Fruit fly (Drosophila melanogaster) whole organism, embryonic: ENCODE data around the gene Pino.

ENCODE experiments used
- CG10959 ChIP-seq: fragments of 200-800 bp; sonication (Bioruptor generic); IDR thresholded peaks from 2 replicates; pipeline ENCODE4 v1.3.6; 2022; ENCODE audit warnings: missing biosample characterization, missing genetic modification characterization
- CG12155 ChIP-seq: fragments of 200-800 bp; sonication (Bioruptor generic); optimal IDR thresholded peaks from 3 replicates; lab custom pipeline; 2016; ENCODE audit warnings: missing biosample characterization, missing genetic modification characterization
- CG12299 ChIP-seq: fragments of 200-800 bp; sonication (Bioruptor generic); optimal IDR thresholded peaks from 2 replicates; lab custom pipeline; 2018; ENCODE audit warnings: missing biosample characterization, mild to moderate bottlenecking, missing genetic modification characterization
- CG13123 ChIP-seq: fragments of 200-800 bp; sonication (Bioruptor generic); optimal IDR thresholded peaks from 2 replicates; lab custom pipeline; 2016; ENCODE audit warnings: missing biosample characterization, missing genetic modification characterization
- CG16813 ChIP-seq: fragments of 200-800 bp; sonication (Bioruptor generic); IDR thresholded peaks from 3 replicates; pipeline ENCODE4 v1.3.6; 2022; ENCODE audit warnings: missing biosample characterization, missing genetic modification characterization; ENCODE audit not compliant: partially characterized antibody
- CG17359 ChIP-seq: fragments of 200-800 bp; sonication (Bioruptor generic); optimal IDR thresholded peaks from 3 replicates; lab custom pipeline; 2018; ENCODE audit warnings: missing biosample characterization, mild to moderate bottlenecking, missing genetic modification characterization, moderate library complexity
- CG17385 ChIP-seq: fragments of 200-800 bp; sonication (Bioruptor generic); optimal IDR thresholded peaks from 3 replicates; lab custom pipeline; 2018; ENCODE audit warnings: missing biosample characterization, mild to moderate bottlenecking, missing genetic modification characterization
- CG17829 ChIP-seq: fragments of 200-800 bp; optimal IDR thresholded peaks from 2 replicates; lab custom pipeline; 2019; ENCODE audit warnings: missing biosample characterization, mild to moderate bottlenecking, missing genetic modification characterization, moderate library complexity
- CG17912 ChIP-seq: fragments of 200-800 bp; sonication (Bioruptor generic); optimal IDR thresholded peaks from 2 replicates; lab custom pipeline; 2018; ENCODE audit warnings: missing biosample characterization, mild to moderate bottlenecking, missing genetic modification characterization
- CG2120 ChIP-seq: fragments of 200-800 bp; sonication (Bioruptor generic); optimal IDR thresholded peaks from 3 replicates; lab custom pipeline; 2016; ENCODE audit warnings: missing biosample characterization, missing genetic modification characterization
- CG2678 ChIP-seq: fragments of 200-800 bp; sonication (Bioruptor generic); optimal IDR thresholded peaks from 3 replicates; lab custom pipeline; 2019; ENCODE audit warnings: missing biosample characterization, mild to moderate bottlenecking, missing genetic modification characterization, moderate library complexity
- CG32772 ChIP-seq: fragments of 200-800 bp; sonication (Bioruptor generic); IDR thresholded peaks from 2 replicates; pipeline ENCODE4 v1.3.6; 2022; ENCODE audit warnings: missing biosample characterization, missing genetic modification characterization
- CG4360 ChIP-seq: fragments of 200-800 bp; sonication (Bioruptor generic); IDR thresholded peaks from 2 replicates; pipeline ENCODE4 v1.3.6; 2022; ENCODE audit warnings: missing biosample characterization, missing genetic modification characterization
- CG4617 ChIP-seq: fragments of 200-800 bp; sonication (Bioruptor generic); optimal IDR thresholded peaks from 3 replicates; lab custom pipeline; 2016; ENCODE audit warnings: missing biosample characterization, missing genetic modification characterization, borderline replicate concordance
- CG4707 ChIP-seq: fragments of 200-800 bp; sonication (Bioruptor generic); optimal IDR thresholded peaks from 2 replicates; lab custom pipeline; 2018; ENCODE audit warnings: missing biosample characterization, mild to moderate bottlenecking, missing genetic modification characterization, moderate library complexity
- CG5245 ChIP-seq: fragments of 200-800 bp; sonication (Bioruptor generic); optimal IDR thresholded peaks from 3 replicates; lab custom pipeline; 2016; ENCODE audit warnings: missing biosample characterization, missing genetic modification characterization
- CG8765 ChIP-seq: fragments of 200-800 bp; sonication (Bioruptor generic); IDR thresholded peaks from 2 replicates; pipeline ENCODE4 v1.3.6; 2022; ENCODE audit warnings: missing biosample characterization, missing genetic modification characterization
- CG8944 ChIP-seq: fragments of 200-800 bp; sonication (Bioruptor generic); optimal IDR thresholded peaks from 3 replicates; lab custom pipeline; 2016; ENCODE audit warnings: missing biosample characterization, missing genetic modification characterization
- Dref ChIP-seq: fragments of 200-800 bp; sonication (Bioruptor generic); IDR thresholded peaks from 2 replicates; pipeline ENCODE4 v1.3.6; 2022; ENCODE audit warnings: missing biosample characterization, missing genetic modification characterization
- E2f2 ChIP-seq: fragments of 200-800 bp; sonication (Bioruptor generic); IDR thresholded peaks from 2 replicates; pipeline ENCODE4 v1.3.6; 2022; ENCODE audit warnings: missing biosample characterization, missing genetic modification characterization
- Fer2 ChIP-seq: fragments of 200-800 bp; sonication (Bioruptor generic); optimal IDR thresholded peaks from 2 replicates; lab custom pipeline; 2018; ENCODE audit warnings: missing biosample characterization, mild to moderate bottlenecking, missing genetic modification characterization, moderate library complexity
- Jarid2 ChIP-seq: fragments of 200-800 bp; sonication (Bioruptor generic); optimal IDR thresholded peaks from 3 replicates; lab custom pipeline; 2017; ENCODE audit warnings: mild to moderate bottlenecking, missing biosample characterization, missing genetic modification reagents, missing genetic modification characterization
- MESR4 ChIP-seq: fragments of 200-800 bp; sonication (Bioruptor generic); optimal IDR thresholded peaks from 2 replicates; lab custom pipeline; 2018; ENCODE audit warnings: missing biosample characterization, mild to moderate bottlenecking, missing genetic modification characterization, moderate library complexity
- Opbp ChIP-seq: fragments of 200-800 bp; sonication (Bioruptor generic); IDR thresholded peaks from 3 replicates; pipeline ENCODE4 v1.3.6; 2022; ENCODE audit warnings: missing biosample characterization, missing genetic modification characterization; ENCODE audit not compliant: partially characterized antibody
- Rfx ChIP-seq: fragments of 200-800 bp; sonication (Bioruptor generic); IDR thresholded peaks from 2 replicates; pipeline ENCODE4 v1.3.6; 2022; ENCODE audit warnings: missing biosample characterization, missing genetic modification characterization
- cg ChIP-seq: fragments of 200-800 bp; sonication (Bioruptor generic); optimal IDR thresholded peaks from 3 replicates; lab custom pipeline; 2019; ENCODE audit warnings: missing biosample characterization, mild to moderate bottlenecking, missing genetic modification characterization, moderate library complexity
- crol ChIP-seq: fragments of 200-800 bp; sonication (Bioruptor generic); IDR thresholded peaks from 2 replicates; pipeline ENCODE4 v1.3.6; 2022; ENCODE audit warnings: missing biosample characterization, missing genetic modification characterization
- crp ChIP-seq, 2 experiments: fragments of 200-800 bp; sonication (Bioruptor generic); optimal IDR thresholded peaks; 2 replicates in 1 of 2; 3 replicates in 1 of 2; lab custom pipeline; 2017; ENCODE audit warnings: missing biosample characterization in 2 of 2, missing genetic modification characterization in 2 of 2, mild to moderate bottlenecking in 1 of 2, moderate library complexity in 1 of 2
- dpn ChIP-seq, 2 experiments: fragments of 200-800 bp; sonication (Bioruptor generic); optimal IDR thresholded peaks; 3 replicates each; lab custom pipeline; 2016; ENCODE audit warnings: missing biosample characterization in 2 of 2, missing genetic modification characterization in 2 of 2
- en ChIP-seq: fragments of 200-800 bp; sonication (Bioruptor generic); optimal IDR thresholded peaks from 2 replicates; lab custom pipeline; 2016; ENCODE audit warnings: missing biosample characterization, missing genetic modification characterization
- grau ChIP-seq: fragments of 200-800 bp; optimal IDR thresholded peaks from 3 replicates; lab custom pipeline; 2019; ENCODE audit warnings: missing biosample characterization, mild to moderate bottlenecking, missing genetic modification characterization, moderate library complexity
- ken ChIP-seq: fragments of 200-800 bp; sonication (Bioruptor generic); IDR thresholded peaks from 3 replicates; pipeline ENCODE4 v1.3.6; 2022; ENCODE audit warnings: missing biosample characterization, missing genetic modification characterization
- mirr ChIP-seq: fragments of 200-800 bp; sonication (Bioruptor generic); optimal IDR thresholded peaks from 3 replicates; lab custom pipeline; 2018; ENCODE audit warnings: missing biosample characterization, mild to moderate bottlenecking, missing genetic modification characterization
- nom ChIP-seq: fragments of 200-800 bp; sonication (Bioruptor generic); optimal IDR thresholded peaks from 2 replicates; lab custom pipeline; 2017; ENCODE audit warnings: missing biosample characterization, missing genetic modification characterization, mild to moderate bottlenecking, moderate library complexity, missing genetic modification reagents
- pfk ChIP-seq: fragments of 200-800 bp; sonication (Bioruptor generic); optimal IDR thresholded peaks from 2 replicates; lab custom pipeline; 2018; ENCODE audit warnings: missing biosample characterization, mild to moderate bottlenecking, missing genetic modification characterization, moderate library complexity
- salm ChIP-seq: fragments of 200-800 bp; sonication (Bioruptor generic); optimal IDR thresholded peaks from 2 replicates; lab custom pipeline; 2018; ENCODE audit warnings: missing biosample characterization, mild to moderate bottlenecking, missing genetic modification characterization
- sd ChIP-seq: fragments of 200-800 bp; sonication (Bioruptor generic); optimal IDR thresholded peaks from 3 replicates; lab custom pipeline; 2018; ENCODE audit warnings: missing biosample characterization, mild to moderate bottlenecking, missing genetic modification characterization, moderate library complexity
- sens-2 ChIP-seq: fragments of 200-800 bp; sonication (Bioruptor generic); IDR thresholded peaks from 2 replicates; pipeline ENCODE4 v1.3.6; 2022; ENCODE audit warnings: missing biosample characterization, missing genetic modification characterization
- sima ChIP-seq: fragments of 200-800 bp; sonication (Bioruptor generic); optimal IDR thresholded peaks from 2 replicates; lab custom pipeline; 2016; ENCODE audit warnings: missing biosample characterization, missing genetic modification characterization
- sqz ChIP-seq: fragments of 200-800 bp; sonication (Bioruptor generic); optimal IDR thresholded peaks from 3 replicates; lab custom pipeline; 2018; ENCODE audit warnings: missing biosample characterization, mild to moderate bottlenecking, missing genetic modification characterization
- trem ChIP-seq: fragments of 200-800 bp; optimal IDR thresholded peaks from 3 replicates; lab custom pipeline; 2019; ENCODE audit warnings: missing biosample characterization, mild to moderate bottlenecking, missing genetic modification characterization, moderate library complexity
- vvl ChIP-seq: fragments of 200-800 bp; sonication (Bioruptor generic); IDR thresholded peaks from 2 replicates; pipeline ENCODE4 v1.3.6; 2022; ENCODE audit warnings: missing biosample characterization, missing genetic modification characterization
- z ChIP-seq: fragments of 200-800 bp; sonication (Bioruptor generic); IDR thresholded peaks from 3 replicates; pipeline ENCODE4 v1.3.6; 2022; ENCODE audit warnings: missing biosample characterization, missing genetic modification characterization

Pino gene

dm6 chr2L:1128344-1128931 is 315 bp downstream of the Pino start (continued):
- no peak for TF ChIP-seq CG17912
- no peak for TF ChIP-seq CG17359
- TF ChIP-seq CG4617 (GFP tag; lab: Kevin White, UChicago), result peak; percentile 20
- TF ChIP-seq z (GFP tag; lab: Robert Waterston, UW), result no peak
- no peak for TF ChIP-seq CG32772 (GFP tag; lab: Robert Waterston, UW)
- no peak for TF ChIP-seq mirr (GFP tag; lab: Kevin White, UChicago)
- TF ChIP-seq Jarid2 (GFP tag; lab: Kevin White, UChicago), result no peak
- TF ChIP-seq pfk (GFP tag; lab: Kevin White, UChicago), result no peak
- no peak for TF ChIP-seq sima (GFP tag; lab: Kevin White, UChicago)
- no peak for TF ChIP-seq Fer2 (tag; lab: Kevin White, UChicago)
- no peak for TF ChIP-seq CG12299
- no peak for TF ChIP-seq Opbp (GFP tag; lab: Robert Waterston, UW)
- TF ChIP-seq dpn (GFP tag; optimal IDR thresholded peaks at IDR 0.05; lab: Kevin White, UChicago), result no peak
- no peak for TF ChIP-seq vvl (GFP tag; lab: Robert Waterston, UW)
- no peak for TF ChIP-seq ken
- TF ChIP-seq en, result no peak
- no peak for TF ChIP-seq sens-2 (GFP tag; lab: Robert Waterston, UW)
- no peak for TF ChIP-seq nom (GFP tag; lab: Kevin White, UChicago)
- TF ChIP-seq CG8765 (GFP tag; lab: Robert Waterston, UW), result no peak
- no peak for TF ChIP-seq CG8944 (GFP tag; lab: Kevin White, UChicago)
- TF ChIP-seq CG5245, result no peak
- no peak for TF ChIP-seq trem
- TF ChIP-seq sqz (GFP tag; lab: Kevin White, UChicago), result no peak
- no peak for TF ChIP-seq CG4707 (GFP tag; lab: Kevin White, UChicago)
- TF ChIP-seq Rfx, result no peak
- no peak for TF ChIP-seq CG17385 (GFP tag; lab: Kevin White, UChicago)
- no peak for TF ChIP-seq Dref
- 0 out of 2 replicates have a peak, but pooled peaks have one; percentile 2 for TF ChIP-seq CG4360 (GFP tag; lab: Robert Waterston, UW)
- no peak for TF ChIP-seq CG17829
- no peak for TF ChIP-seq CG10959 (GFP tag; lab: Robert Waterston, UW)
- TF ChIP-seq MESR4 (GFP tag; lab: Kevin White, UChicago), result peak; percentile 51
- no peak for TF ChIP-seq CG16813 (GFP tag; lab: Robert Waterston, UW)
- no peak for TF ChIP-seq CG2678 (tag; lab: Kevin White, UChicago)
- no peak for TF ChIP-seq CG12155 (GFP tag; lab: Kevin White, UChicago)
- TF ChIP-seq crol (GFP tag; lab: Robert Waterston, UW), result peak; percentile 97
- TF ChIP-seq sd, result no peak
- no peak for TF ChIP-seq salm (tag; lab: Kevin White, UChicago)
- peak; percentile 22 for TF ChIP-seq cg (GFP tag; lab: Kevin White, UChicago)
- no peak for TF ChIP-seq CG13123 (GFP tag; lab: Kevin White, UChicago)
- TF ChIP-seq E2f2 (GFP tag; lab: Robert Waterston, UW), result no peak
- TF ChIP-seq CG2120 (GFP tag; lab: Kevin White, UChicago), result no peak
- TF ChIP-seq grau, result no peak
- TF ChIP-seq crp (GFP tag; optimal IDR thresholded peaks at IDR 0.05; lab: Kevin White, UChicago), result peak in 1 of 2 experiments; percentile 64
